Fruit fly (Drosophila melanogaster) whole organism, pupa: ENCODE results near the gene CG31954.

ENCODE experiments used
- CG10348 ChIP-seq: fragments of 200-800 bp; sonication (Bioruptor generic); IDR thresholded peaks from 2 replicates; pipeline ENCODE4 v1.3.6; 2022; ENCODE audit warnings: missing biosample characterization, missing genetic modification characterization
- CG12605 ChIP-seq: fragments of 200-800 bp; sonication (Bioruptor generic); IDR thresholded peaks from 2 replicates; pipeline ENCODE4 v1.3.6; 2022; ENCODE audit warnings: missing biosample characterization, missing genetic modification characterization
- CG13204 ChIP-seq: fragments of 200-800 bp; sonication (Bioruptor generic); optimal IDR thresholded peaks from 2 replicates; lab custom pipeline; 2018; ENCODE audit warnings: missing biosample characterization, mild to moderate bottlenecking, missing genetic modification characterization, moderate library complexity
- CG14655 ChIP-seq: fragments of 200-800 bp; sonication (Bioruptor generic); optimal IDR thresholded peaks from 3 replicates; lab custom pipeline; 2017; ENCODE audit warnings: mild to moderate bottlenecking, missing biosample characterization, missing genetic modification reagents, missing genetic modification characterization
- CG15710 ChIP-seq: fragments of 200-800 bp; sonication (Bioruptor generic); optimal IDR thresholded peaks from 2 replicates; lab custom pipeline; 2018; ENCODE audit warnings: missing biosample characterization, mild to moderate bottlenecking, missing genetic modification characterization, moderate library complexity
- CG17806 ChIP-seq: fragments of 200-800 bp; sonication (Bioruptor generic); optimal IDR thresholded peaks from 2 replicates; lab custom pipeline; 2018; ENCODE audit warnings: missing biosample characterization, mild to moderate bottlenecking, missing genetic modification characterization, moderate library complexity
- CG32121 ChIP-seq: fragments of 200-800 bp; sonication (Bioruptor generic); IDR thresholded peaks from 2 replicates; pipeline ENCODE4 v1.3.6; 2022; ENCODE audit warnings: missing biosample characterization, missing genetic modification characterization
- CG34367 ChIP-seq: fragments of 200-800 bp; sonication (Bioruptor generic); optimal IDR thresholded peaks from 2 replicates; lab custom pipeline; 2018; ENCODE audit warnings: missing biosample characterization, mild to moderate bottlenecking, missing genetic modification characterization
- CG4496 ChIP-seq: fragments of 200-800 bp; sonication (Bioruptor generic); IDR thresholded peaks from 3 replicates; pipeline ENCODE4 v1.3.6; 2022; ENCODE audit warnings: missing biosample characterization, missing genetic modification characterization
- CG8159 ChIP-seq: fragments of 200-800 bp; sonication (Bioruptor generic); optimal IDR thresholded peaks from 3 replicates; lab custom pipeline; 2018; ENCODE audit warnings: missing biosample characterization, mild to moderate bottlenecking, missing genetic modification characterization, moderate library complexity
- CG8301 ChIP-seq: fragments of 200-800 bp; sonication (Bioruptor generic); optimal IDR thresholded peaks from 2 replicates; lab custom pipeline; 2018; ENCODE audit warnings: missing biosample characterization, mild to moderate bottlenecking, missing genetic modification characterization
- CG9948 ChIP-seq: fragments of 200-800 bp; sonication (Bioruptor generic); optimal IDR thresholded peaks from 2 replicates; lab custom pipeline; 2018; ENCODE audit warnings: missing biosample characterization, mild to moderate bottlenecking, missing genetic modification characterization, moderate library complexity
- D1 ChIP-seq: fragments of 200-800 bp; sonication (Bioruptor generic); optimal IDR thresholded peaks from 2 replicates; lab custom pipeline; 2018; ENCODE audit warnings: missing biosample characterization, mild to moderate bottlenecking, missing genetic modification characterization, moderate library complexity
- EcR ChIP-seq: fragments of 200-800 bp; sonication (Bioruptor generic); optimal IDR thresholded peaks from 3 replicates; lab custom pipeline; 2019; ENCODE audit warnings: missing biosample characterization, missing genetic modification characterization, mild to moderate bottlenecking, moderate library complexity, missing genetic modification reagents
- Ets98B ChIP-seq: fragments of 200-800 bp; sonication (Bioruptor generic); IDR thresholded peaks from 2 replicates; pipeline ENCODE4 v1.3.6; 2022; ENCODE audit warnings: missing biosample characterization, missing genetic modification characterization
- Pif1A ChIP-seq: fragments of 200-800 bp; sonication (Bioruptor generic); optimal IDR thresholded peaks from 3 replicates; lab custom pipeline; 2016; ENCODE audit warnings: missing biosample characterization, missing genetic modification characterization
- Pif1B ChIP-seq: fragments of 200-800 bp; sonication (Bioruptor generic); optimal IDR thresholded peaks from 3 replicates; lab custom pipeline; 2016; ENCODE audit warnings: missing biosample characterization, missing genetic modification characterization
- Snoo ChIP-seq: fragments of 200-800 bp; sonication (Bioruptor generic); optimal IDR thresholded peaks from 3 replicates; lab custom pipeline; 2017; ENCODE audit warnings: missing biosample characterization, mild to moderate bottlenecking, missing genetic modification characterization, inconsistent platforms
- fd96Ca ChIP-seq: fragments of 200-800 bp; sonication (Bioruptor generic); IDR thresholded peaks from 3 replicates; pipeline ENCODE4 v1.3.6; 2022; ENCODE audit warnings: missing biosample characterization, missing genetic modification characterization
- gl ChIP-seq: fragments of 200-800 bp; sonication (Bioruptor generic); optimal IDR thresholded peaks from 2 replicates; lab custom pipeline; 2018; ENCODE audit warnings: missing biosample characterization, mild to moderate bottlenecking, missing genetic modification characterization
- rn ChIP-seq: fragments of 200-800 bp; sonication (Bioruptor generic); IDR thresholded peaks from 2 replicates; pipeline ENCODE4 v1.3.6; 2022; ENCODE audit warnings: missing biosample characterization, missing genetic modification characterization

Gene CG31954

dm6 chr2L:3532973-3533525, 23.1 kb upstream of the CG31954 start:
- peak; percentile 22 for TF ChIP-seq CG17806 (tag; lab: Kevin White, UChicago)
- TF ChIP-seq Pif1B (GFP tag; lab: Kevin White, UChicago) = no peak
- no peak for TF ChIP-seq gl (tag; lab: Kevin White, UChicago)
- peak; percentile 23 for TF ChIP-seq CG34367
- no peak for TF ChIP-seq Pif1A (GFP tag; lab: Kevin White, UChicago)
- no peak for TF ChIP-seq CG10348 (GFP tag; lab: Robert Waterston, UW)
- TF ChIP-seq CG9948 (tag; lab: Kevin White, UChicago) = peak; percentile 29
- TF ChIP-seq D1 (tag; lab: Kevin White, UChicago) = no peak
- no peak for TF ChIP-seq rn (GFP tag; lab: Robert Waterston, UW)
- TF ChIP-seq CG15710 (tag; lab: Kevin White, UChicago) = peak; percentile 21
- no peak for TF ChIP-seq CG8301 (tag; lab: Kevin White, UChicago)
- TF ChIP-seq CG4496 (GFP tag; lab: Robert Waterston, UW) = peak; percentile 57; the same call in 2 of the 3 replicates
- peak; percentile 44 for TF ChIP-seq CG14655 (GFP tag; lab: Kevin White, UChicago)
- TF ChIP-seq fd96Ca = peak; percentile 61; the same call in 2 of the 3 replicates
- peak; percentile 10 for TF ChIP-seq Snoo (tag; lab: Kevin White, UChicago)
- 0 out of 2 replicates have a peak, but pooled peaks have one; percentile 15 for TF ChIP-seq CG12605
- peak; percentile 41 for TF ChIP-seq CG8159 (tag; lab: Kevin White, UChicago)

dm6 chr2L:3530186-3530832, 20.4 kb upstream of the CG31954 start, which contains the start of the genes Spindly and IFT57:
TSS of gene Spindly (minus strand) at chr2L:3530317.
TSS of gene IFT57 (plus strand) at chr2L:3530789.
- TF ChIP-seq CG12605 = no peak
- TF ChIP-seq CG10348 (GFP tag; lab: Robert Waterston, UW) = no peak
- no peak for TF ChIP-seq CG8159 (tag; lab: Kevin White, UChicago)
- TF ChIP-seq CG9948 (tag; lab: Kevin White, UChicago) = no peak
- TF ChIP-seq fd96Ca = no peak
- TF ChIP-seq Pif1B (GFP tag; lab: Kevin White, UChicago) = no peak
- no peak for TF ChIP-seq CG4496 (GFP tag; lab: Robert Waterston, UW)
- no peak for TF ChIP-seq Snoo (tag; lab: Kevin White, UChicago)
- no peak for TF ChIP-seq CG32121 (GFP tag; lab: Robert Waterston, UW)
- no peak for TF ChIP-seq CG34367

- no peak for TF ChIP-seq CG8159 (tag; lab: Kevin White, UChicago)
- TF ChIP-seq Ets98B (GFP tag; lab: Robert Waterston, UW) = no peak
- no peak for TF ChIP-seq CG32121 (GFP tag; lab: Robert Waterston, UW)
- TF ChIP-seq rn (GFP tag; lab: Robert Waterston, UW) = no peak
- no peak for TF ChIP-seq CG4496 (GFP tag; lab: Robert Waterston, UW)
Observed at dm6 chr2L:3524729-3525181, 14.9 kb upstream of the CG31954 start, which contains the start of gene CG8852. TSS of gene CG8852 (plus strand) at chr2L:3525131.

dm6 chr2L:3523956-3524355, 14.1 kb upstream of the CG31954 start, which contains the start of gene Sr-CIV:
TSS of gene Sr-CIV (minus strand) at chr2L:3524056.
- TF ChIP-seq CG4496 (GFP tag; lab: Robert Waterston, UW) (no peak), CG34367 (no peak), CG8159 (tag; lab: Kevin White, UChicago) (no peak), Pif1A (GFP tag; lab: Kevin White, UChicago) (no peak), rn (GFP tag; lab: Robert Waterston, UW) (no peak)

- TF ChIP-seq CG10348 (GFP tag; lab: Robert Waterston, UW) (no peak), EcR (GFP tag; lab: Kevin White, UChicago) (no peak), fd96Ca (no peak), CG15710 (tag; lab: Kevin White, UChicago) (no peak), CG9948 (tag; lab: Kevin White, UChicago) (no peak), Pif1A (GFP tag; lab: Kevin White, UChicago) (no peak), Snoo (tag; lab: Kevin White, UChicago) (no peak), CG8301 (tag; lab: Kevin White, UChicago) (no peak), CG8159 (tag; lab: Kevin White, UChicago) (no peak), CG4496 (GFP tag; lab: Robert Waterston, UW) (no peak), gl (tag; lab: Kevin White, UChicago) (no peak), D1 (tag; lab: Kevin White, UChicago) (no peak), CG34367 (no peak)
Observed at dm6 chr2L:3519551-3519950, 9.6 kb upstream of the CG31954 start, which contains the start of the genes CG3213 and CG8851. TSS of gene CG3213 (minus strand) at chr2L:3519651. TSS of gene CG8851 (plus strand) at chr2L:3519677.

- TF ChIP-seq fd96Ca (no peak), Pif1B (GFP tag; lab: Kevin White, UChicago) (no peak), CG34367 (no peak), CG9948 (tag; lab: Kevin White, UChicago) (no peak), CG13204 (GFP tag; lab: Kevin White, UChicago) (no peak), CG15710 (tag; lab: Kevin White, UChicago) (no peak), CG8301 (tag; lab: Kevin White, UChicago) (no peak), CG12605 (no peak), EcR (GFP tag; lab: Kevin White, UChicago) (no peak)
Observed at dm6 chr2L:3514569-3515191, 4.8 kb upstream of the CG31954 start, which contains the start of the genes LeuRS and CG17593. TSS of gene LeuRS (minus strand) at chr2L:3514656. TSS of gene CG17593 (plus strand) at chr2L:3514872.
